Fruit fly (Drosophila melanogaster): Measurements from ENCODE around the gene mRpL15.

mRpL15 gene

DNA sequence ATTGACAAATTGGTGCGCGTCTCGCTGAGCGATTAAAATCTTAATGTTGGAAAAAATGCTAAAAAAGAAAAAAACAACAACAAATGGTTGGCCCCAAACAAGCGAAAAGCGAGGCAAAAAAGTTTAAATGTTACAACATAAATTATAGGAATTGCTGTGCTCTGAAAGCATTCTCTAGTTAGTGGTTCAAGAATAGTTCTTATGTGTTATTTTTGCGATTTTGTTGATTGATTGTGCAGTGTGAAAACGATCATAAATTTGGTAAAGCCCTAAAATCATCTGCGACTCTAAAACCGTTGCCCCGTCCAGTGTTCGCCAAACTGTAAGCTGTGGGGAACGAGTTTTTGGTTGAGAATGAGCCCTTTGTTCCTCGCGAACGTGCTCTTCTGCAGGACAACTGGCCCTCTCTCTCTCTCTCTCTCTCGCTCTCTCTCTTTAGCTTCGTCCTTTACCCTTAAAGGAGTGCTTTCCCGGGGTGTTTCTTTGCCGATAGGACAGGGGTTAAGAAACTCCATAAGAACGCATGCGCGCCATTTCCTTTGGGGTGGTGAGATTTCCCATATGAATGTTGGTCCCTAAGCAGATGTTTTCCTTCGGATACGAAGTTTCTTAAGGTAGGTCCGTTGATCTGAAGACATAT is 6.8 kb upstream of the mRpL15 start:
- TF ChIP-seq Clk (GFP tag; optimal IDR thresholded peaks at IDR 0.05) (no peak), Crg-1 (GFP tag; optimal IDR thresholded peaks at IDR 0.05) (no peak), Hr96 (GFP tag; optimal IDR thresholded peaks at IDR 0.05) (no peak), Mnt (GFP tag; optimal IDR thresholded peaks at IDR 0.05) (no peak), tj (GFP tag; optimal IDR thresholded peaks at IDR 0.05) (no peak), toe (GFP tag; optimal IDR thresholded peaks at IDR 0.05) (no peak), CG5204 (GFP tag; optimal IDR thresholded peaks at IDR 0.05) (no peak), CG14711 (tag; optimal IDR thresholded peaks at IDR 0.05) (no peak)

DNA sequence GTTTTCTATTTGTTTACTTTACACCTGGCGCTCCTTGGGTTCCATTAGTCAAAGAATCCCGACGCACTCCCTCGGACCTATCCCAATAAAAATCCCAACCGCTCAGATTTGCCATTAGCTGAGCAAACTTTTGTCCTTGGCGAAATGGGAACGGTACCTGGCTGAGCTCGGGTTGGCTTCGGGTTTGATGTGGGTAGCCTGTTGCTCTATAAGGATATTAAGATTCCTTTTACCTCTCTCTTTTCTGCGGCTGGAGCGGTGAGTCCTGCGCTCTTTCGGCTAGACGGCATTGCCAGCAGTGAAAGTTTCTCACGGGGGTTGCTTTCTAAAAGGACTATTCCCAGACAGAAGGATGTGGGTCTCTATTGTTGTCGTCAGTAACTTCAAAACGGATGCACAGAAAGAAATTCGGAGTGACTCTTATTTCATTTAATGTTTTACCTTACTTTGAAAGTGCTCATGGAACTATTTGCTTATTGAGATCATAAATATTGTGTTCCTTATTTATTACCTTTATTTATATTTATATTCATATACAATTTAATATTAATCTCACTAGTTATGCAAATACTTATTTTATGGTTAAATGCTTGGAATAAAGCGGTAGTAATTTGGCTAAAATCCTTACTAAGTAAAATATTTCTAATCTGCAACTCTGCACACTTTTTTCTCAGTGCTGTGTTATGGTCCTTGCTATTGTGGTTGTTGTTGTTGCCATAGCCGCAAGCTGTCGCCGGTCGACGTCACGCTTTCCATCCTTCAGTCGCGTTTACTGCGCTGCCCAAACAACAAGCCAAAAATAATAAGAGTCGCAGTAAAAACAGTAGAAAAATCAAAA is 5.8 kb upstream of the mRpL15 start, which contains the start of gene CG5910:
Gene CG5910 (plus strand): TSS at position 788 of the 838 bp plus-strand sequence.
- TF ChIP-seq CG14711 (tag; optimal IDR thresholded peaks at IDR 0.05) (peak; percentile 18), CG7045 (GFP tag; optimal IDR thresholded peaks at IDR 0.05) (peak; percentile 7), CG5204 (GFP tag; optimal IDR thresholded peaks at IDR 0.05) (no peak)

DNA sequence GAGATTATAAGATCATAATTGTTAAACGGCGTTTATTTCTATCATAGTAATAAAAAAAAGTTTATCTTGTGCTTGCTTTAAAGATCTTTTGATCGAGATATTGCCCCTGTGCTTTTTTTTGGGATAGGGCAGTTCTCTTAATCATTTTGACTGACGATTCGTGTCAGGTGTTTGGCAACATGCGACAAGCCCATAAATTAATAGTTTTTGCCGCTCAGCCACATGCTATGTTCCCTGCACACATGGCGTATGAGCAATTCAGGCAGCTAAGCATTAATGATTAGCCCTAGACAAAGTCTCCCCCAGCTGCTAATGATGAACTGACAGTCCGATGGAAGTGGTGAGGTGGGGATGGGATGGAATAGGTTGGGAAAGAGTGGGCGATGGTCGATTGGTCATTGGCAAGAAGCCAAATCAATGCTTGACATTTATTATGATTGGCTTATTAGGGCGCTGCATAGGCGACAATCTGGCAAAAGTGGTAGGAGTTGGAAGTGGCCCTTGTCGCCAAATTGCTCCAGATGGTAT is 5.0 kb upstream of the mRpL15 start:
- TF ChIP-seq pad (GFP tag; optimal IDR thresholded peaks at IDR 0.05) (no peak), Mnt (GFP tag; optimal IDR thresholded peaks at IDR 0.05) (no peak), CG11617 (GFP tag; optimal IDR thresholded peaks at IDR 0.05) (no peak), CG1620 (GFP tag; optimal IDR thresholded peaks at IDR 0.05) (no peak), CG7101 (tag; optimal IDR thresholded peaks at IDR 0.05) (no peak), tj (GFP tag; optimal IDR thresholded peaks at IDR 0.05) (no peak), kay (GFP tag; ENCODE audit: borderline replicate concordance) (no peak), cic (GFP tag; optimal IDR thresholded peaks at IDR 0.05) (no peak), bab1 (GFP tag; optimal IDR thresholded peaks at IDR 0.05) (no peak), Crg-1 (GFP tag; optimal IDR thresholded peaks at IDR 0.05) (no peak), CG14711 (tag; optimal IDR thresholded peaks at IDR 0.05) (no peak), Hr96 (GFP tag; optimal IDR thresholded peaks at IDR 0.05) (no peak)

DNA sequence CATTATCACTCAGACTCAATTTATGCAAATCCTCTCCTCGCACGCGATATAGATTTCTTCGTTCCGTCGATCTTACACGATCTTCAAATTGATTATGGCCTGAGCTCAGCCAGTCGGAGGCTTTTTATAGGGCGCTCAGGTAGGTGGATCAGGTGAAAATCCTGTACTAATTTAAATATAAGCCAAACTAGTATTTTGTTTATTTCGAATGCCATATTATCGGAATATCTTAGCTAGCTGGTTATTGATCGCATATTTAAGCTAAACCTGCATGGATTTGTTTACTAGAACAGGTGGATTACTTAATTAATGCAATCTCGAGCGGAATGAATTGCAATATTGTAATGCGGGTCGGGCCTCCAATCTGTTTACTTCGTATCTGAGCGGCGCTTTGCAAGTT is 3.8 kb upstream of the mRpL15 start, which contains the start of gene Hpd:
Gene Hpd (minus strand): TSS at position 101 of the 400 bp plus-strand sequence.
- TF ChIP-seq Crg-1 (GFP tag; optimal IDR thresholded peaks at IDR 0.05): no peak
- no peak for TF ChIP-seq CG1620 (GFP tag; optimal IDR thresholded peaks at IDR 0.05)
- TF ChIP-seq CG14711 (tag; optimal IDR thresholded peaks at IDR 0.05): no peak
- TF ChIP-seq Mnt (GFP tag; optimal IDR thresholded peaks at IDR 0.05): no peak
- no peak for TF ChIP-seq toe (GFP tag; optimal IDR thresholded peaks at IDR 0.05)
- TF ChIP-seq CG11617 (GFP tag; optimal IDR thresholded peaks at IDR 0.05): no peak
- TF ChIP-seq CG5204 (GFP tag; optimal IDR thresholded peaks at IDR 0.05): no peak
- no peak for TF ChIP-seq tj (GFP tag; optimal IDR thresholded peaks at IDR 0.05)
- TF ChIP-seq bab1 (GFP tag; optimal IDR thresholded peaks at IDR 0.05): no peak

DNA sequence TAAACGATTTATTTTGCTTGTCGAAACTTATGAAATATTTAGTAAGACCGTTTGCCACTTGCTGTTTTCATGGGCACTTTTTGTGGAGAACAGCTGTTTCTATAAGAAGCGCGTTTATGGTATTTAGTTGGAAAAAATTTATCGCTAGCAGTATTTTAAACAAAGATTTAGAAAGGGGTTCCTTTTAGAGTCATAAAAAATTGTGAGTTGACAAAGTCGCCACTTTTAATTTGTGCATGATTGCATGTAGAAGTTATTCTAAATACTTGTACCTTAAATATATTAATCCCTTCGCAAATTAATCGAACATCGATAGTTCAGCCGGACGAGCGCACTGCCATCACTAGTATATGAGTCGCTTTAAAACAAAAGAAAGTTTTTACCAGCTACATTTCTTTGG is 3.7 kb downstream of the mRpL15 start, which contains the start of the genes Las and Psn:
Gene Las (minus strand): TSS at position 65 of the 400 bp plus-strand sequence.
Gene Psn (plus strand): TSS at position 172 of the 400 bp plus-strand sequence.
- no peak for TF ChIP-seq CG33017 (tag; optimal IDR thresholded peaks at IDR 0.05)
- TF ChIP-seq pad (GFP tag; optimal IDR thresholded peaks at IDR 0.05): no peak
- TF ChIP-seq tj (GFP tag; optimal IDR thresholded peaks at IDR 0.05): peak; percentile 13
- peak; percentile 39 for TF ChIP-seq Mnt (GFP tag; optimal IDR thresholded peaks at IDR 0.05)
- peak; percentile 23 for TF ChIP-seq CG14711 (tag; optimal IDR thresholded peaks at IDR 0.05)
- peak; percentile 40 for TF ChIP-seq CG11617 (GFP tag; optimal IDR thresholded peaks at IDR 0.05)
- TF ChIP-seq kay (GFP tag; ENCODE audit: borderline replicate concordance): no peak
- no peak for TF ChIP-seq CG5204 (GFP tag; optimal IDR thresholded peaks at IDR 0.05)
- TF ChIP-seq Clk (GFP tag; optimal IDR thresholded peaks at IDR 0.05): no peak
- TF ChIP-seq CG7101 (tag; optimal IDR thresholded peaks at IDR 0.05): no peak
- no peak for TF ChIP-seq Hr96 (GFP tag; optimal IDR thresholded peaks at IDR 0.05)
- TF ChIP-seq CG1620 (GFP tag; optimal IDR thresholded peaks at IDR 0.05): peak; percentile 12
- TF ChIP-seq CG12768 (GFP tag; optimal IDR thresholded peaks at IDR 0.05): no peak
- TF ChIP-seq bab1 (GFP tag; optimal IDR thresholded peaks at IDR 0.05): peak; percentile 56

DNA sequence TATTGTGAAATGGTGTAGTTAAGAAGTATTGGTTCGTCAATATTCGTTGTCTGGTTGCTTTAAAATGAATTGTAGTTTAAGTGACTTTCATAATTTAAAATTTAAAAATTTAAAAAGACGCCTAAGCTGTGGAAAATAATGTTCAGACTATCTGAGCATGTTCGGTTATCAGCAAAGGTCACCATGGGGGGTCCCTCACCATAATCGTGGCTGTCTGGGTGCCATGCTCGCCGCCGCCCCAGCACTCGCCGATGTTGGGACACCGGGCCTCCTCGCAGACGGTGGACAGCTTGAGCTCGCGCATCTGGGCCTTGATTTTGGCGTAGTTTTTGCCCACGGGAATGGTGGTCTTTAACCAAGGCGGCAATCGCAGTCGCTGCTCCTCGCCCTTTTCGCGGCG is 4.4 kb downstream of the mRpL15 start:
- no peak for TF ChIP-seq CG11617 (GFP tag; optimal IDR thresholded peaks at IDR 0.05)
- no peak for TF ChIP-seq cic (GFP tag; optimal IDR thresholded peaks at IDR 0.05)

DNA sequence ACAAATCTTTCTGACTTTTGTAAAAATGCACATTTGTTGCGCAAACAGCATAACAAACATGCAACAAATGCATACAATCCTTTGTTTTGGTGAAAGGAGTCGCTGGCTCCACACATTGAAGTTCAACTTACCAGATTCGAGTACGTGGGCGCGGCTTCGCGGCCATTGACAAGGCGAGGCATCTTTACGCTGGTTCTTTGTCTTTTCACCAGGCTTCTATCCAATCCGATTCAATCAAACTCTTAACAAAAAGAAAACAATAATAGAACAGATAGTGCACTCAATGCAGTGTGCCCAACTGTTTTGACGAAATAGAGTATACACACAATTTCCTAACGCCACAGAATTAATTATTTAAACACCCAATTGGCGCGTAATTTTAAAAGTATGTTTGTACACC is 5.8 kb downstream of the mRpL15 start, which contains the start of gene CG5262:
Gene CG5262 (minus strand): TSS at position 294 of the 400 bp plus-strand sequence.
- TF ChIP-seq CG5204 (GFP tag; optimal IDR thresholded peaks at IDR 0.05) (no peak), CG14711 (tag; optimal IDR thresholded peaks at IDR 0.05) (no peak), Hr96 (GFP tag; optimal IDR thresholded peaks at IDR 0.05) (no peak), CG7101 (tag; optimal IDR thresholded peaks at IDR 0.05) (no peak), pad (GFP tag; optimal IDR thresholded peaks at IDR 0.05) (no peak), Clk (GFP tag; optimal IDR thresholded peaks at IDR 0.05) (no peak), cnc (optimal IDR thresholded peaks at IDR 0.05) (no peak), toe (GFP tag; optimal IDR thresholded peaks at IDR 0.05) (no peak), Mnt (GFP tag; optimal IDR thresholded peaks at IDR 0.05) (no peak), CG11617 (GFP tag; optimal IDR thresholded peaks at IDR 0.05) (no peak), bab1 (GFP tag; optimal IDR thresholded peaks at IDR 0.05) (peak; percentile 32), CG7045 (GFP tag; optimal IDR thresholded peaks at IDR 0.05) (no peak), CG33017 (tag; optimal IDR thresholded peaks at IDR 0.05) (no peak), tj (GFP tag; optimal IDR thresholded peaks at IDR 0.05) (peak; percentile 63)
